Worm (Caenorhabditis elegans) whole organism, L1 larva: ENCODE measurements around the gene sra-8.

ENCODE experiments used
- C16A3.4 ChIP-seq: fragments of 150-350 bp; optimal IDR thresholded peaks from 2 replicates; lab custom pipeline; 2014; ENCODE audit warnings: missing biosample characterization, missing genetic modification characterization
- blmp-1 ChIP-seq: fragments of 150-350 bp; optimal IDR thresholded peaks from 2 replicates; lab custom pipeline; 2014; ENCODE audit warnings: missing biosample characterization, missing genetic modification characterization
- ceh-82 ChIP-seq, 3 experiments: fragments of 150-350 bp in 1 of 3; sonication (generic microtip) in 2 of 3; optimal IDR thresholded peaks; 2 replicates each; lab custom pipeline; 2014 to 2017; ENCODE audit warnings: missing biosample characterization in 3 of 3, missing genetic modification characterization in 3 of 3
- dpl-1 ChIP-seq, 3 experiments: fragments of 150-350 bp in 2 of 3; sonication (generic microtip) in 1 of 3; optimal IDR thresholded peaks; 2 replicates each; lab custom pipeline; 2014 to 2017; ENCODE audit warnings: missing biosample characterization in 3 of 3, missing genetic modification characterization in 3 of 3, missing genetic modification reagents in 3 of 3
- dsc-1 ChIP-seq: sonication (generic microtip); optimal IDR thresholded peaks from 2 replicates; lab custom pipeline; 2016; ENCODE audit warnings: mild to moderate bottlenecking, missing genetic modification characterization, missing compliant biosample characterization
- efl-1 ChIP-seq, 4 experiments: fragments of 150-350 bp; optimal IDR thresholded peaks in 3 of 4; peaks in 1 of 4; 1 replicate in 1 of 4; 2 replicates in 3 of 4; lab custom pipeline; 2014; ENCODE audit warnings: missing biosample characterization in 2 of 4, missing genetic modification characterization in 2 of 4, missing genetic modification reagents in 2 of 4
- elt-2 ChIP-seq: sonication (generic microtip); optimal IDR thresholded peaks from 2 replicates; lab custom pipeline; 2016; ENCODE audit warnings: missing genetic modification characterization, mild to moderate bottlenecking, inconsistent platforms, missing compliant biosample characterization, missing genetic modification reagents
- elt-3 ChIP-seq, 6 experiments: fragments of 150-350 bp in 1 of 6; sonication (generic microtip); optimal IDR thresholded peaks; 2 replicates each; lab custom pipeline; 2017 to 2018; ENCODE audit warnings: missing biosample characterization in 6 of 6, missing genetic modification characterization in 6 of 6, inconsistent platforms in 1 of 6
- fkh-8 ChIP-seq: sonication (generic microtip); optimal IDR thresholded peaks from 2 replicates; lab custom pipeline; 2016; ENCODE audit warnings: mild to moderate bottlenecking, missing genetic modification characterization, missing compliant biosample characterization
- fos-1 ChIP-seq: fragments of 150-350 bp; optimal IDR thresholded peaks from 2 replicates; lab custom pipeline; 2014; ENCODE audit warnings: missing biosample characterization, missing genetic modification characterization
- grh-1 ChIP-seq: fragments of 200-800 bp; sonication (Bioruptor generic); IDR thresholded peaks from 2 replicates; pipeline ENCODE4 v1.3.6; 2022; ENCODE audit warnings: missing genetic modification reagents, missing genetic modification characterization, missing compliant biosample characterization
- jun-1 ChIP-seq: fragments of 150-350 bp; optimal IDR thresholded peaks from 2 replicates; lab custom pipeline; 2014; ENCODE audit warnings: missing biosample characterization, missing genetic modification reagents, missing genetic modification characterization
- lin-13 ChIP-seq: fragments of 150-350 bp; optimal IDR thresholded peaks from 2 replicates; lab custom pipeline; 2014; ENCODE audit warnings: missing biosample characterization, missing genetic modification reagents, missing genetic modification characterization
- lin-14 ChIP-seq: fragments of 200-800 bp; sonication (Bioruptor generic); optimal IDR thresholded peaks from 2 replicates; lab custom pipeline; 2018; ENCODE audit warnings: mild to moderate bottlenecking, missing genetic modification characterization, moderate library complexity, missing compliant biosample characterization
- lin-35 ChIP-seq, 2 experiments: fragments of 150-350 bp; optimal IDR thresholded peaks; 2 replicates each; lab custom pipeline; 2014; ENCODE audit warnings: missing biosample characterization in 2 of 2, missing genetic modification characterization in 2 of 2, missing genetic modification reagents in 2 of 2
- lir-3 ChIP-seq: sonication (generic microtip); optimal IDR thresholded peaks from 2 replicates; lab custom pipeline; 2016; ENCODE audit warnings: mild to moderate bottlenecking, missing genetic modification characterization, moderate library complexity, missing compliant biosample characterization; ENCODE audit not compliant: poor library complexity
- lsy-2 ChIP-seq, 2 experiments: fragments of 150-350 bp; optimal IDR thresholded peaks; 2 replicates each; lab custom pipeline; 2014; ENCODE audit warnings: missing biosample characterization in 2 of 2, missing genetic modification characterization in 2 of 2
- mab-9 ChIP-seq: fragments of 200-800 bp; sonication (Bioruptor generic); IDR thresholded peaks from 2 replicates; pipeline ENCODE4 v1.3.6; 2022; ENCODE audit warnings: missing genetic modification reagents, missing genetic modification characterization, missing compliant biosample characterization
- mdl-1 ChIP-seq, 2 experiments: fragments of 150-350 bp; optimal IDR thresholded peaks; 2 replicates each; lab custom pipeline; 2014 to 2017; ENCODE audit warnings: missing biosample characterization in 2 of 2, missing genetic modification characterization in 2 of 2, inconsistent platforms in 1 of 2
- mep-1 ChIP-seq: fragments of 150-350 bp; optimal IDR thresholded peaks from 2 replicates; lab custom pipeline; 2014; ENCODE audit warnings: missing biosample characterization, missing genetic modification characterization
- nhr-11 ChIP-seq: fragments of 150-350 bp; optimal IDR thresholded peaks from 2 replicates; lab custom pipeline; 2014; ENCODE audit warnings: missing biosample characterization, missing genetic modification characterization
- nhr-19 ChIP-seq: fragments of 200-800 bp; sonication (Bioruptor generic); conservative IDR thresholded peaks from 2 replicates; pipeline ENCODE4 v1.3.6; 2022; ENCODE audit warnings: missing genetic modification characterization, missing compliant biosample characterization
- nhr-20 ChIP-seq: sonication (generic microtip); optimal IDR thresholded peaks from 2 replicates; lab custom pipeline; 2016; ENCODE audit warnings: mild to moderate bottlenecking, missing genetic modification characterization, missing compliant biosample characterization
- nhr-28 ChIP-seq: fragments of 150-350 bp; optimal IDR thresholded peaks from 2 replicates; lab custom pipeline; 2014; ENCODE audit warnings: missing biosample characterization, missing genetic modification characterization
- nhr-47 ChIP-seq: sonication (generic microtip); optimal IDR thresholded peaks from 2 replicates; lab custom pipeline; 2016; ENCODE audit warnings: mild to moderate bottlenecking, missing genetic modification characterization, moderate library complexity, missing compliant biosample characterization
- nhr-71 ChIP-seq: sonication (generic microtip); optimal IDR thresholded peaks from 2 replicates; lab custom pipeline; 2016; ENCODE audit warnings: mild to moderate bottlenecking, missing genetic modification characterization, moderate library complexity, missing compliant biosample characterization
- nhr-77 ChIP-seq: fragments of 150-350 bp; optimal IDR thresholded peaks from 2 replicates; lab custom pipeline; 2014; ENCODE audit warnings: missing biosample characterization, missing genetic modification characterization
- nhr-84 ChIP-seq: sonication (generic microtip); optimal IDR thresholded peaks from 2 replicates; lab custom pipeline; 2017; ENCODE audit warnings: missing biosample characterization, missing genetic modification characterization
- nhr-85 ChIP-seq: sonication (generic microtip); peaks from one replicate; lab custom pipeline; 2016; ENCODE audit warnings: missing genetic modification characterization, inconsistent platforms, missing compliant biosample characterization
- nhr-90 ChIP-seq: sonication (generic microtip); optimal IDR thresholded peaks from 2 replicates; lab custom pipeline; 2016; ENCODE audit warnings: mild to moderate bottlenecking, missing genetic modification characterization, missing compliant biosample characterization; ENCODE audit not compliant: poor library complexity
- rnt-1 ChIP-seq: sonication (generic microtip); optimal IDR thresholded peaks from 2 replicates; lab custom pipeline; 2016; ENCODE audit warnings: mild to moderate bottlenecking, missing genetic modification characterization, moderate library complexity, missing compliant biosample characterization
- skn-1 ChIP-seq: fragments of 150-350 bp; optimal IDR thresholded peaks from 2 replicates; lab custom pipeline; 2014; ENCODE audit warnings: missing biosample characterization, missing genetic modification characterization
- snu-23 ChIP-seq: sonication (generic microtip); optimal IDR thresholded peaks from 2 replicates; lab custom pipeline; 2016; ENCODE audit warnings: missing genetic modification characterization, missing compliant biosample characterization
- sptf-1 ChIP-seq: fragments of 150-350 bp; optimal IDR thresholded peaks from 2 replicates; lab custom pipeline; 2014; ENCODE audit warnings: missing biosample characterization, missing genetic modification characterization
- sup-37 ChIP-seq: fragments of 200-800 bp; sonication (Bioruptor generic); optimal IDR thresholded peaks from 2 replicates; lab custom pipeline; 2018; ENCODE audit warnings: mild to moderate bottlenecking, missing genetic modification characterization, missing compliant biosample characterization
- swsn-7 ChIP-seq: sonication (generic microtip); optimal IDR thresholded peaks from 2 replicates; lab custom pipeline; 2016; ENCODE audit warnings: missing genetic modification characterization, missing compliant biosample characterization
- unc-130 ChIP-seq: fragments of 150-350 bp; optimal IDR thresholded peaks from 2 replicates; lab custom pipeline; 2017; ENCODE audit warnings: missing biosample characterization, missing genetic modification characterization, inconsistent platforms
- unc-30 ChIP-seq: sonication (generic microtip); optimal IDR thresholded peaks from 2 replicates; lab custom pipeline; 2017; ENCODE audit warnings: missing biosample characterization, missing genetic modification characterization
- unc-62 ChIP-seq: fragments of 150-350 bp; optimal IDR thresholded peaks from 2 replicates; lab custom pipeline; 2014; ENCODE audit warnings: missing biosample characterization, missing genetic modification reagents, missing genetic modification characterization
- xbp-1 ChIP-seq: sonication (generic microtip); optimal IDR thresholded peaks from 2 replicates; lab custom pipeline; 2016; ENCODE audit warnings: missing genetic modification characterization, missing compliant biosample characterization
- zip-4 ChIP-seq: fragments of 200-800 bp; sonication (Bioruptor generic); optimal IDR thresholded peaks from 2 replicates; lab custom pipeline; 2018; ENCODE audit warnings: mild to moderate bottlenecking, missing genetic modification characterization, moderate library complexity, missing compliant biosample characterization
- ztf-11 ChIP-seq, 2 experiments: sonication (generic microtip); optimal IDR thresholded peaks; 2 replicates each; lab custom pipeline; 2016 to 2017; ENCODE audit warnings: missing genetic modification characterization in 2 of 2, missing biosample characterization in 1 of 2, missing compliant biosample characterization in 1 of 2

Gene sra-8

ce11 chrII:9566045-9566444, 28.5 kb downstream of the sra-8 start:
- TF ChIP-seq dpl-1 (GFP tag; optimal IDR thresholded peaks at IDR 0.05; lab: Kevin White, UChicago): peak in 2 of 3 experiments; percentile 6 to 27
- TF ChIP-seq skn-1: no peak
- TF ChIP-seq nhr-47 (tag; lab: Kevin White, UChicago): peak; percentile 49
- TF ChIP-seq elt-3 (tag; optimal IDR thresholded peaks at IDR 0.05; lab: Kevin White, UChicago): peak in 1 of 6 experiments; percentile 17
- peak; percentile 50 for TF ChIP-seq lin-14
- TF ChIP-seq mab-9 (GFP tag; lab: Robert Waterston, UW): no peak
- no peak for TF ChIP-seq unc-62 (GFP tag; lab: Kevin White, UChicago)
- TF ChIP-seq sptf-1 (tag; lab: Kevin White, UChicago): no peak
- peak; percentile 54 for TF ChIP-seq fkh-8 (tag; lab: Kevin White, UChicago)
- peak; percentile 25 for TF ChIP-seq xbp-1 (tag; lab: Kevin White, UChicago)
- peak; percentile 53 for TF ChIP-seq snu-23 (GFP tag; lab: Kevin White, UChicago)
- TF ChIP-seq efl-1 (optimal IDR thresholded peaks at IDR 0.05; lab: Kevin White, UChicago): peak; percentile 21 to 28
- peak; percentile 4 to 95 for TF ChIP-seq efl-1 (GFP tag; optimal IDR thresholded peaks at IDR 0.05 in 1 of 2; lab: Kevin White, UChicago)
- TF ChIP-seq lin-13: peak; percentile 7
- no peak for TF ChIP-seq fos-1 (tag; lab: Kevin White, UChicago)
- peak; percentile 26 for TF ChIP-seq swsn-7
- no peak for TF ChIP-seq lir-3 (tag; lab: Kevin White, UChicago)
- TF ChIP-seq rnt-1: peak; percentile 56
- no peak for TF ChIP-seq ztf-11 (tag; optimal IDR thresholded peaks at IDR 0.05; lab: Kevin White, UChicago)
- TF ChIP-seq nhr-19 (GFP tag; lab: Robert Waterston, UW): 0 out of 2 replicates have a peak, but pooled peaks have one; percentile 25
- peak; percentile 6 to 53 for TF ChIP-seq lsy-2 (tag; optimal IDR thresholded peaks at IDR 0.05; lab: Kevin White, UChicago)
- peak in 1 of 2 experiments; percentile 13 for TF ChIP-seq mdl-1 (tag; optimal IDR thresholded peaks at IDR 0.05; lab: Kevin White, UChicago)
- peak; percentile 36 for TF ChIP-seq mep-1
- peak in 1 of 3 experiments; percentile 12 for TF ChIP-seq ceh-82 (tag; optimal IDR thresholded peaks at IDR 0.05; lab: Kevin White, UChicago)
- peak; percentile 12 for TF ChIP-seq unc-130 (tag; lab: Kevin White, UChicago)
- no peak for TF ChIP-seq elt-2 (tag; lab: Kevin White, UChicago)
- peak; percentile 23 for TF ChIP-seq dsc-1 (tag; lab: Kevin White, UChicago)
- TF ChIP-seq nhr-77: peak; percentile 17
- TF ChIP-seq C16A3.4 (tag; lab: Kevin White, UChicago): peak; percentile 61
- TF ChIP-seq nhr-71: peak; percentile 55
- TF ChIP-seq nhr-84 (tag; lab: Kevin White, UChicago): no peak
- no peak for TF ChIP-seq nhr-11 (tag; lab: Kevin White, UChicago)
- TF ChIP-seq nhr-20 (tag; lab: Kevin White, UChicago): peak; percentile 46
- peak; percentile 11 to 54 for TF ChIP-seq lin-35 (GFP tag; optimal IDR thresholded peaks at IDR 0.05; lab: Kevin White, UChicago)
- peak; percentile 6 for TF ChIP-seq jun-1 (tag; lab: Kevin White, UChicago)
- peak; percentile 86 for TF ChIP-seq nhr-85
- TF ChIP-seq, all 84 proteins: peak for 25

DNA sequence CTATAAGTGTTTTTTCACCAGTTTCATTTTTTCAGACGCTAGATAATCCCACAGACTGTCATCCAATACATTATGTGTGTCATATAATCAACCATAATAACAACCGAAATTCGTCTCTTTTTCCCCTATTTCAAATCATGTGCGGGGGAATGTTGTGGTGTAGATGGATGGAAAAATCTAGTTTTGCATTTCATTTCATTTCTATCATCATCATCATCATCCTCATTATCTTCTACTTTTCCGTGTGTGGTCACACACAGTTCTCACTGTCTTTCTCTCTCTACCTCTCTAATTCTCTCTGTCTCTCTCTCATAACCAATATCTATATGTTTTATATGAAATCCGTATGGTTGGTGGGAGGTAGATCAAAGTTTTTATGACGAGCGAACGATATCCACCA, 35.9 kb downstream of the sra-8 start:
- peak; percentile 25 for TF ChIP-seq nhr-71
- TF ChIP-seq lin-14: peak; percentile 67
- TF ChIP-seq nhr-77: no peak
- TF ChIP-seq nhr-28 (tag; lab: Kevin White, UChicago): no peak
- TF ChIP-seq sup-37: no peak
- TF ChIP-seq mep-1: peak; percentile 2
- peak; percentile 54 for TF ChIP-seq blmp-1 (tag; lab: Kevin White, UChicago)
- TF ChIP-seq zip-4 (GFP tag; lab: Kevin White, UChicago): no peak
- TF ChIP-seq jun-1 (tag; lab: Kevin White, UChicago): no peak
- peak in 1 of 6 experiments; percentile 52 for TF ChIP-seq elt-3 (tag; optimal IDR thresholded peaks at IDR 0.05; lab: Kevin White, UChicago)
- TF ChIP-seq dsc-1 (tag; lab: Kevin White, UChicago): no peak
- TF ChIP-seq nhr-84 (tag; lab: Kevin White, UChicago): no peak
- peak in 1 of 2 experiments; percentile 32 for TF ChIP-seq lsy-2 (tag; optimal IDR thresholded peaks at IDR 0.05; lab: Kevin White, UChicago)
- 0 out of 2 replicates have a peak, but pooled peaks have one; percentile 12 for TF ChIP-seq nhr-19 (GFP tag; lab: Robert Waterston, UW)
- peak; percentile 47; the same call in 1 of the 2 replicates for TF ChIP-seq grh-1 (GFP tag; lab: Robert Waterston, UW)
- TF ChIP-seq snu-23 (GFP tag; lab: Kevin White, UChicago): peak; percentile 71
- peak; percentile 51 for TF ChIP-seq nhr-90 (tag; lab: Kevin White, UChicago)
- peak; percentile 6 for TF ChIP-seq swsn-7
- TF ChIP-seq nhr-20 (tag; lab: Kevin White, UChicago): peak; percentile 72
- TF ChIP-seq unc-30 (tag; lab: Kevin White, UChicago): no peak
- TF ChIP-seq ceh-82 (tag; optimal IDR thresholded peaks at IDR 0.05; lab: Kevin White, UChicago): no peak
- TF ChIP-seq fos-1 (tag; lab: Kevin White, UChicago): no peak
- peak in 1 of 2 experiments; percentile 24 for TF ChIP-seq lin-35 (GFP tag; optimal IDR thresholded peaks at IDR 0.05; lab: Kevin White, UChicago)
- peak; percentile 80 for TF ChIP-seq nhr-85
- TF ChIP-seq efl-1 (optimal IDR thresholded peaks at IDR 0.05; lab: Kevin White, UChicago): no peak
- TF ChIP-seq efl-1 (GFP tag; optimal IDR thresholded peaks at IDR 0.05 in 1 of 2; lab: Kevin White, UChicago): peak in 1 of 2 experiments; percentile 59
